Fruit fly (Drosophila melanogaster) S2 (cell line): ENCODE results near the gene CG11699.

Experiments
- CG8478 ChIP-seq: fragments of >200 bp; optimal IDR thresholded peaks from 2 replicates; lab custom pipeline; 2018
- CTCF ChIP-seq, 2 experiments: fragments of >200 bp; optimal IDR thresholded peaks; 2 replicates each; lab custom pipeline; 2018

DNA sequence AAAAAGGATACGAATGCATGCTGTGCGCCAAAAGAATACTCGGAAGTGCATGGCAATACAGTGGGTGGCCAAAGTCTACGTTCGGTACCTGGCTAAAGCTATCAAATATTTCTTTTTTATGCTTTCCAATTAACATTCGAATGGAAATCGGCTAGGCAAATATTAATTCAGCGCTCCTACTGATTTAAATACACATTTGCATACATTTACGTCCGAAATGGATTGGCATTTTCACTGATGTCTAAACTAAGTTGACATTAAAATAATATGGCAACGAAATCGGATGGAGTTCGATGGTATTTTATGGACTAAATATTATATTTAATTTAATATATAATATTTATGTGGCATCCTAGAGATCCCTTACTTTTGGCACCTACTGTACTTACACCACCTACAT, 27.9 kb upstream of the CG11699 start:
- TF ChIP-seq CTCF (optimal IDR thresholded peaks at IDR 0.05; lab: Kevin White, UChicago) = no peak
- TF ChIP-seq CG8478 (lab: Kevin White, UChicago) = no peak
